Fruit fly (Drosophila melanogaster) whole organism, embryonic: ENCODE data around the gene Tm1.

Source experiments
- CG10654 ChIP-seq: fragments of 200-800 bp; sonication (Bioruptor generic); optimal IDR thresholded peaks from 2 replicates; lab custom pipeline; 2016; ENCODE audit warnings: missing biosample characterization, missing genetic modification characterization
- CG11560 ChIP-seq: fragments of 200-800 bp; sonication (Bioruptor generic); IDR thresholded peaks from 3 replicates; pipeline ENCODE4 v1.3.6; 2022; ENCODE audit warnings: missing biosample characterization, missing genetic modification characterization
- CG11695 ChIP-seq: fragments of 200-800 bp; sonication (Bioruptor generic); IDR thresholded peaks from 3 replicates; pipeline ENCODE4 v1.3.6; 2022; ENCODE audit warnings: missing biosample characterization, missing genetic modification characterization
- CG12744 ChIP-seq: fragments of 200-800 bp; sonication (Bioruptor generic); optimal IDR thresholded peaks from 2 replicates; lab custom pipeline; 2016; ENCODE audit warnings: missing biosample characterization, missing genetic modification characterization
- CG13287 ChIP-seq: fragments of 200-800 bp; sonication (Bioruptor generic); IDR thresholded peaks from 2 replicates; pipeline ENCODE4 v1.3.6; 2022; ENCODE audit warnings: missing biosample characterization, missing genetic modification characterization; ENCODE audit not compliant: partially characterized antibody
- CG13894 ChIP-seq: fragments of 200-800 bp; sonication (Bioruptor generic); optimal IDR thresholded peaks from 3 replicates; lab custom pipeline; 2018; ENCODE audit warnings: missing biosample characterization, mild to moderate bottlenecking, missing genetic modification characterization, moderate library complexity
- CG15073 ChIP-seq: fragments of 200-800 bp; sonication (Bioruptor generic); optimal IDR thresholded peaks from 2 replicates; lab custom pipeline; 2016; ENCODE audit warnings: missing biosample characterization, missing genetic modification characterization
- CG15269 ChIP-seq: fragments of 200-800 bp; sonication (Bioruptor generic); optimal IDR thresholded peaks from 2 replicates; lab custom pipeline; 2018; ENCODE audit warnings: missing biosample characterization, mild to moderate bottlenecking, missing genetic modification characterization, moderate library complexity
- CG1603 ChIP-seq: fragments of 200-800 bp; sonication (Bioruptor generic); optimal IDR thresholded peaks from 2 replicates; lab custom pipeline; 2019; ENCODE audit warnings: missing biosample characterization, mild to moderate bottlenecking, missing genetic modification characterization, moderate library complexity
- CG30403 ChIP-seq: fragments of 200-800 bp; sonication (Bioruptor generic); optimal IDR thresholded peaks from 3 replicates; lab custom pipeline; 2016; ENCODE audit warnings: missing biosample characterization, missing genetic modification characterization
- CG31365 ChIP-seq: fragments of 200-800 bp; sonication (Bioruptor generic); optimal IDR thresholded peaks from 2 replicates; lab custom pipeline; 2018; ENCODE audit warnings: missing biosample characterization, mild to moderate bottlenecking, missing genetic modification characterization
- CG32532 ChIP-seq: fragments of 200-800 bp; sonication (Bioruptor generic); IDR thresholded peaks from 2 replicates; pipeline ENCODE4 v1.3.6; 2022; ENCODE audit warnings: missing biosample characterization, missing genetic modification characterization
- CG33557 ChIP-seq: fragments of 200-800 bp; sonication (Bioruptor generic); optimal IDR thresholded peaks from 2 replicates; lab custom pipeline; 2019; ENCODE audit warnings: missing biosample characterization, mild to moderate bottlenecking, missing genetic modification characterization, moderate library complexity
- CG3847 ChIP-seq: fragments of 200-800 bp; sonication (Bioruptor generic); IDR thresholded peaks from 2 replicates; pipeline ENCODE4 v1.3.6; 2022; ENCODE audit warnings: missing biosample characterization, missing genetic modification characterization
- CG4328 ChIP-seq: fragments of 200-800 bp; sonication (Bioruptor generic); optimal IDR thresholded peaks from 3 replicates; lab custom pipeline; 2017; ENCODE audit warnings: missing biosample characterization, missing genetic modification reagents, missing genetic modification characterization
- CG43689 ChIP-seq: fragments of 200-800 bp; sonication (Bioruptor generic); IDR thresholded peaks from 2 replicates; pipeline ENCODE4 v1.3.6; 2022; ENCODE audit warnings: missing biosample characterization, missing genetic modification characterization
- CG4424 ChIP-seq: fragments of 200-800 bp; sonication (Bioruptor generic); optimal IDR thresholded peaks from 3 replicates; lab custom pipeline; 2016; ENCODE audit warnings: missing biosample characterization, missing genetic modification characterization
- CG4730 ChIP-seq: fragments of 200-800 bp; sonication (Bioruptor generic); IDR thresholded peaks from 2 replicates; pipeline ENCODE4 v1.3.6; 2022; ENCODE audit warnings: missing biosample characterization, missing genetic modification characterization
- CG5245 ChIP-seq: fragments of 200-800 bp; sonication (Bioruptor generic); optimal IDR thresholded peaks from 3 replicates; lab custom pipeline; 2016; ENCODE audit warnings: missing biosample characterization, missing genetic modification characterization
- CG6683 ChIP-seq: fragments of 200-800 bp; sonication (Bioruptor generic); optimal IDR thresholded peaks from 2 replicates; lab custom pipeline; 2017; ENCODE audit warnings: missing biosample characterization, mild to moderate bottlenecking, missing genetic modification characterization, missing genetic modification reagents
- CG6791 ChIP-seq: fragments of 200-800 bp; sonication (Bioruptor generic); IDR thresholded peaks from 3 replicates; pipeline ENCODE4 v1.3.6; 2022; ENCODE audit warnings: missing biosample characterization, missing genetic modification characterization; ENCODE audit not compliant: partially characterized antibody
- CG8281 ChIP-seq: fragments of 200-800 bp; sonication (Bioruptor generic); optimal IDR thresholded peaks from 2 replicates; lab custom pipeline; 2018; ENCODE audit warnings: missing biosample characterization, mild to moderate bottlenecking, missing genetic modification characterization, moderate library complexity
- Camta ChIP-seq: fragments of 200-800 bp; sonication (Bioruptor generic); optimal IDR thresholded peaks from 2 replicates; lab custom pipeline; 2016; ENCODE audit warnings: missing biosample characterization, missing genetic modification characterization
- CrebB ChIP-seq: fragments of 200-800 bp; sonication (Bioruptor generic); optimal IDR thresholded peaks from 3 replicates; lab custom pipeline; 2018; ENCODE audit warnings: missing biosample characterization, mild to moderate bottlenecking, missing genetic modification characterization
- Dek ChIP-seq: fragments of 200-800 bp; sonication (Bioruptor generic); optimal IDR thresholded peaks from 3 replicates; lab custom pipeline; 2019; ENCODE audit warnings: missing biosample characterization, mild to moderate bottlenecking, missing genetic modification characterization, moderate library complexity
- ERR ChIP-seq: fragments of 200-800 bp; sonication (Bioruptor generic); optimal IDR thresholded peaks from 2 replicates; lab custom pipeline; 2016; ENCODE audit warnings: missing biosample characterization, missing genetic modification characterization
- Ets97D ChIP-seq: fragments of 200-800 bp; sonication (Bioruptor generic); optimal IDR thresholded peaks from 3 replicates; lab custom pipeline; 2016; ENCODE audit warnings: missing biosample characterization, missing genetic modification characterization
- Fer3 ChIP-seq: fragments of 200-800 bp; sonication (Bioruptor generic); optimal IDR thresholded peaks from 2 replicates; lab custom pipeline; 2018; ENCODE audit warnings: missing biosample characterization, mild to moderate bottlenecking, missing genetic modification characterization, moderate library complexity
- Hr39 ChIP-seq: fragments of >200 bp; optimal IDR thresholded peaks from 2 replicates; lab custom pipeline; 2017
- Hr51 ChIP-seq, 2 experiments: fragments of 200-800 bp; sonication (Bioruptor generic); optimal IDR thresholded peaks; 2 replicates in 1 of 2; 3 replicates in 1 of 2; lab custom pipeline; 2016 to 2018; ENCODE audit warnings: missing biosample characterization in 2 of 2, missing genetic modification characterization in 2 of 2, mild to moderate bottlenecking in 1 of 2, moderate library complexity in 1 of 2
- Hsf ChIP-seq: fragments of 200-800 bp; sonication (Bioruptor generic); optimal IDR thresholded peaks from 3 replicates; lab custom pipeline; 2016; ENCODE audit warnings: missing biosample characterization, missing genetic modification characterization
- NK7.1 ChIP-seq: fragments of 200-800 bp; sonication (Bioruptor generic); optimal IDR thresholded peaks from 3 replicates; lab custom pipeline; 2016; ENCODE audit warnings: missing biosample characterization, missing genetic modification characterization
- Oli ChIP-seq: fragments of 200-800 bp; sonication (Bioruptor generic); optimal IDR thresholded peaks from 2 replicates; lab custom pipeline; 2018; ENCODE audit warnings: missing biosample characterization, mild to moderate bottlenecking, missing genetic modification characterization, moderate library complexity
- Rx ChIP-seq: fragments of 200-800 bp; sonication (Bioruptor generic); IDR thresholded peaks from 2 replicates; pipeline ENCODE4 v1.3.6; 2022; ENCODE audit warnings: missing biosample characterization, missing genetic modification characterization
- Scr ChIP-seq: fragments of 200-800 bp; sonication (Bioruptor generic); IDR thresholded peaks from 2 replicates; pipeline ENCODE4 v1.3.6; 2022; ENCODE audit warnings: missing biosample characterization, missing genetic modification characterization; ENCODE audit not compliant: partially characterized antibody
- Spps ChIP-seq: fragments of 200-800 bp; sonication (Bioruptor generic); optimal IDR thresholded peaks from 2 replicates; lab custom pipeline; 2018; ENCODE audit warnings: missing biosample characterization, mild to moderate bottlenecking, missing genetic modification characterization
- amos ChIP-seq: fragments of 200-800 bp; sonication (Bioruptor generic); IDR thresholded peaks from 2 replicates; pipeline ENCODE4 v1.3.6; 2022; ENCODE audit warnings: missing biosample characterization, missing genetic modification characterization; ENCODE audit not compliant: partially characterized antibody
- ara ChIP-seq: fragments of 200-800 bp; sonication (Bioruptor generic); IDR thresholded peaks from 2 replicates; pipeline ENCODE4 v1.3.6; 2022; ENCODE audit warnings: missing biosample characterization, missing genetic modification characterization
- dati ChIP-seq: fragments of 200-800 bp; sonication (Bioruptor generic); IDR thresholded peaks from 2 replicates; pipeline ENCODE4 v1.3.6; 2022; ENCODE audit warnings: missing biosample characterization, missing genetic modification characterization
- fd102C ChIP-seq: fragments of 200-800 bp; sonication (Bioruptor generic); optimal IDR thresholded peaks from 2 replicates; lab custom pipeline; 2018; ENCODE audit warnings: missing biosample characterization, mild to moderate bottlenecking, missing genetic modification characterization, moderate library complexity
- hb ChIP-seq: fragments of 200-800 bp; sonication (Bioruptor generic); IDR thresholded peaks from 3 replicates; pipeline ENCODE4 v1.3.6; 2022; ENCODE audit warnings: missing biosample characterization, missing genetic modification characterization; ENCODE audit not compliant: partially characterized antibody
- her ChIP-seq: fragments of 200-800 bp; sonication (Bioruptor generic); optimal IDR thresholded peaks from 2 replicates; lab custom pipeline; 2016; ENCODE audit warnings: missing biosample characterization, missing genetic modification characterization
- insv ChIP-seq, 2 experiments: fragments of 200-800 bp; sonication (Bioruptor generic); optimal IDR thresholded peaks; 3 replicates each; lab custom pipeline; 2016 to 2018; ENCODE audit warnings: missing biosample characterization in 2 of 2, missing genetic modification characterization in 2 of 2
- maf-S ChIP-seq: fragments of 200-800 bp; sonication (Bioruptor generic); optimal IDR thresholded peaks from 2 replicates; lab custom pipeline; 2016; ENCODE audit warnings: missing biosample characterization, missing genetic modification characterization
- nerfin-1 ChIP-seq: fragments of 200-800 bp; sonication (Bioruptor generic); optimal IDR thresholded peaks from 3 replicates; lab custom pipeline; 2019; ENCODE audit warnings: missing biosample characterization, mild to moderate bottlenecking, missing genetic modification characterization, moderate library complexity
- oc ChIP-seq: fragments of 200-800 bp; sonication (Bioruptor generic); optimal IDR thresholded peaks from 2 replicates; lab custom pipeline; 2018; ENCODE audit warnings: missing biosample characterization, mild to moderate bottlenecking, missing genetic modification characterization, moderate library complexity
- odd ChIP-seq: fragments of 200-800 bp; sonication (Bioruptor generic); optimal IDR thresholded peaks from 2 replicates; lab custom pipeline; 2017; ENCODE audit warnings: missing biosample characterization, mild to moderate bottlenecking, missing genetic modification characterization
- sima ChIP-seq: fragments of 200-800 bp; sonication (Bioruptor generic); optimal IDR thresholded peaks from 2 replicates; lab custom pipeline; 2016; ENCODE audit warnings: missing biosample characterization, missing genetic modification characterization
- sug ChIP-seq: fragments of 200-800 bp; optimal IDR thresholded peaks from 2 replicates; lab custom pipeline; 2019; ENCODE audit warnings: missing biosample characterization, mild to moderate bottlenecking, missing genetic modification characterization, moderate library complexity
- wdn ChIP-seq: fragments of 200-800 bp; sonication (Bioruptor generic); IDR thresholded peaks from 2 replicates; pipeline ENCODE4 v1.3.6; 2022; ENCODE audit warnings: missing biosample characterization, missing genetic modification characterization

Gene Tm1

dm6 chr3R:15229329-15229876, 48.6 kb upstream of the Tm1 start, which contains the start of the genes Art3 and mRpS10 (continued):
- peak; percentile 100 for TF ChIP-seq Hr51 (GFP tag; optimal IDR thresholded peaks at IDR 0.05; lab: Kevin White, UChicago)
- peak; percentile 100 for TF ChIP-seq ara (GFP tag; lab: Robert Waterston, UW)
- TF ChIP-seq CrebB (tag; lab: Kevin White, UChicago): peak; percentile 100
- peak; percentile 100 for TF ChIP-seq CG4730
- peak; percentile 100 for TF ChIP-seq oc (tag; lab: Kevin White, UChicago)
- TF ChIP-seq fd102C (GFP tag; lab: Kevin White, UChicago): peak; percentile 99
- TF ChIP-seq Hr39 (lab: Kevin White, UChicago): no peak
- TF ChIP-seq amos (GFP tag; lab: Robert Waterston, UW): no peak
- TF ChIP-seq CG4328 (GFP tag; lab: Kevin White, UChicago): peak; percentile 100
- peak; percentile 99 for TF ChIP-seq CG1603
- TF ChIP-seq CG10654 (GFP tag; lab: Kevin White, UChicago): peak; percentile 100
- peak; percentile 100 for TF ChIP-seq nerfin-1 (tag; lab: Kevin White, UChicago)
- TF ChIP-seq Scr (GFP tag; lab: Robert Waterston, UW): peak; percentile 40
- TF ChIP-seq Hsf (GFP tag; lab: Kevin White, UChicago): peak; percentile 100
- TF ChIP-seq hb (GFP tag; lab: Robert Waterston, UW): no peak
- TF ChIP-seq CG11560 (tag; lab: Robert Waterston, UW): peak; percentile 95
- TF ChIP-seq CG5245 (GFP tag; lab: Kevin White, UChicago): peak; percentile 100
- TF ChIP-seq insv (GFP tag; optimal IDR thresholded peaks at IDR 0.05; lab: Kevin White, UChicago): peak; percentile 69 to 88
- TF ChIP-seq CG43689 (GFP tag; lab: Robert Waterston, UW): peak; percentile 99
- TF ChIP-seq CG30403 (GFP tag; lab: Kevin White, UChicago): peak; percentile 100
- peak; percentile 100 for TF ChIP-seq dati (GFP tag; lab: Robert Waterston, UW)
- TF ChIP-seq CG32532 (GFP tag; lab: Robert Waterston, UW): peak; percentile 100
- TF ChIP-seq CG4424 (GFP tag; lab: Kevin White, UChicago): peak; percentile 100
- TF ChIP-seq sug (tag; lab: Kevin White, UChicago): peak; percentile 100
- TF ChIP-seq CG33557: peak; percentile 100
- TF ChIP-seq Spps (tag; lab: Kevin White, UChicago): peak; percentile 100
- peak; percentile 95 for TF ChIP-seq CG31365
- TF ChIP-seq Rx (GFP tag; lab: Robert Waterston, UW): peak; percentile 100
- TF ChIP-seq CG13894: peak; percentile 100
- TF ChIP-seq Ets97D (GFP tag; lab: Kevin White, UChicago): peak; percentile 96
- TF ChIP-seq CG6683 (GFP tag; lab: Kevin White, UChicago): peak; percentile 99
- peak; percentile 100 for TF ChIP-seq maf-S (GFP tag; lab: Kevin White, UChicago)
- peak; percentile 100 for TF ChIP-seq CG15269 (tag; lab: Kevin White, UChicago)
- peak; percentile 100 for TF ChIP-seq Oli (tag; lab: Kevin White, UChicago)
- peak; percentile 98 for TF ChIP-seq ERR
- peak; percentile 100 for TF ChIP-seq CG11695
- TF ChIP-seq Fer3: peak; percentile 100
- TF ChIP-seq CG6791 (GFP tag; lab: Robert Waterston, UW): no peak
- TF ChIP-seq CG13287 (GFP tag; lab: Robert Waterston, UW): peak; percentile 45; the same call in 1 of the 2 replicates
- TF ChIP-seq NK7.1 (GFP tag; lab: Kevin White, UChicago): peak; percentile 100
- TF ChIP-seq wdn (GFP tag; lab: Robert Waterston, UW): peak; percentile 100
- TF ChIP-seq CG15073: peak; percentile 96
- peak; percentile 100 for TF ChIP-seq Camta (GFP tag; lab: Kevin White, UChicago)
- TF ChIP-seq her (GFP tag; lab: Kevin White, UChicago): peak; percentile 98
- peak; percentile 100 for TF ChIP-seq Dek (tag; lab: Kevin White, UChicago)
- peak; percentile 99 for TF ChIP-seq odd (GFP tag; lab: Kevin White, UChicago)
- peak; percentile 100 for TF ChIP-seq CG3847 (GFP tag; lab: Robert Waterston, UW)
- peak; percentile 100 for TF ChIP-seq CG12744 (GFP tag; lab: Kevin White, UChicago)
- peak; percentile 97 for TF ChIP-seq CG8281 (tag; lab: Kevin White, UChicago)
- TF ChIP-seq sima (GFP tag; lab: Kevin White, UChicago): peak; percentile 100
